Worm (Caenorhabditis elegans) whole organism, early embryonic: ENCODE data around the gene pbo-1.

ENCODE experiments used
- B0310.2 ChIP-seq: sonication (generic microtip); optimal IDR thresholded peaks from 2 replicates; lab custom pipeline; 2016; ENCODE audit warnings: mild to moderate bottlenecking, missing genetic modification characterization, missing compliant biosample characterization
- F13C5.2 ChIP-seq: sonication (generic microtip); optimal IDR thresholded peaks from 2 replicates; lab custom pipeline; 2017; ENCODE audit warnings: mild to moderate bottlenecking, missing genetic modification characterization, inconsistent platforms, missing compliant biosample characterization
- aly-1 ChIP-seq: sonication (generic microtip); optimal IDR thresholded peaks from 2 replicates; lab custom pipeline; 2016; ENCODE audit warnings: missing genetic modification characterization, missing compliant biosample characterization
- ama-1 ChIP-seq: fragments of 150-350 bp; optimal IDR thresholded peaks from 2 replicates; lab custom pipeline; 2014
- ceh-13 ChIP-seq: fragments of 200-800 bp; sonication (Bioruptor generic); optimal IDR thresholded peaks from 2 replicates; lab custom pipeline; 2018; ENCODE audit warnings: mild to moderate bottlenecking, missing genetic modification characterization, missing compliant biosample characterization
- ceh-36 ChIP-seq: sonication (generic microtip); optimal IDR thresholded peaks from 2 replicates; lab custom pipeline; 2016; ENCODE audit warnings: missing genetic modification characterization, inconsistent platforms, missing compliant biosample characterization
- ets-7 ChIP-seq: sonication (generic microtip); optimal IDR thresholded peaks from 2 replicates; lab custom pipeline; 2016; ENCODE audit warnings: missing genotype, missing genetic modification characterization, missing compliant biosample characterization
- flt-1 ChIP-seq: fragments of 200-800 bp; sonication (Bioruptor generic); IDR thresholded peaks from 2 replicates; pipeline ENCODE4 v1.3.6; 2022; ENCODE audit warnings: missing genetic modification characterization, missing compliant biosample characterization
- hmbx-1 ChIP-seq: sonication (generic microtip); optimal IDR thresholded peaks from 2 replicates; lab custom pipeline; 2016; ENCODE audit warnings: mild to moderate bottlenecking, missing genetic modification characterization, missing compliant biosample characterization
- hmg-4 ChIP-seq: fragments of 200-800 bp; sonication (Bioruptor generic); optimal IDR thresholded peaks from 2 replicates; lab custom pipeline; 2018; ENCODE audit warnings: mild to moderate bottlenecking, missing genetic modification characterization, missing compliant biosample characterization
- hnd-1 ChIP-seq: sonication (generic microtip); optimal IDR thresholded peaks from 2 replicates; lab custom pipeline; 2016; ENCODE audit warnings: missing genetic modification characterization, missing compliant biosample characterization
- pes-1 ChIP-seq: fragments of 200-800 bp; sonication (Bioruptor generic); IDR thresholded peaks from 2 replicates; pipeline ENCODE4 v1.3.6; 2022; ENCODE audit warnings: missing genetic modification reagents, missing genetic modification characterization, missing compliant biosample characterization
- scrt-1 ChIP-seq: fragments of 200-800 bp; sonication (Bioruptor generic); IDR thresholded peaks from 2 replicates; pipeline ENCODE4 v1.3.6; 2022; ENCODE audit warnings: missing genetic modification characterization, missing compliant biosample characterization
- sea-1 ChIP-seq: fragments of 200-800 bp; sonication (Bioruptor generic); conservative IDR thresholded peaks from 2 replicates; pipeline ENCODE4 v1.3.6; 2022; ENCODE audit warnings: missing genetic modification characterization, missing compliant biosample characterization
- tbx-11 ChIP-seq: fragments of 200-800 bp; sonication (Bioruptor generic); IDR thresholded peaks from 2 replicates; pipeline ENCODE4 v1.3.6; 2022; ENCODE audit warnings: missing genetic modification characterization, missing compliant biosample characterization
- tbx-37 ChIP-seq: fragments of 200-800 bp; sonication (Bioruptor generic); conservative IDR thresholded peaks from 2 replicates; pipeline ENCODE4 v1.3.6; 2022; ENCODE audit warnings: missing genetic modification reagents, missing genetic modification characterization, missing compliant biosample characterization
- tra-4 ChIP-seq: sonication (generic microtip); optimal IDR thresholded peaks from 2 replicates; lab custom pipeline; 2017; ENCODE audit warnings: missing genetic modification characterization, missing compliant biosample characterization

pbo-1 gene

ce11 chrIII:2686064-2686463 lies at the start of gene pbo-1, which contains the start of the genes Y71H2AL.2 and Y71H2AL.4:
Gene pbo-1, minus strand, starts transcription at chrIII:2686463.
Gene Y71H2AL.2, plus strand, starts transcription at chrIII:2686364.
Gene Y71H2AL.4, plus strand, starts transcription at chrIII:2686408.
- TF ChIP-seq hmbx-1 = no peak

DNA sequence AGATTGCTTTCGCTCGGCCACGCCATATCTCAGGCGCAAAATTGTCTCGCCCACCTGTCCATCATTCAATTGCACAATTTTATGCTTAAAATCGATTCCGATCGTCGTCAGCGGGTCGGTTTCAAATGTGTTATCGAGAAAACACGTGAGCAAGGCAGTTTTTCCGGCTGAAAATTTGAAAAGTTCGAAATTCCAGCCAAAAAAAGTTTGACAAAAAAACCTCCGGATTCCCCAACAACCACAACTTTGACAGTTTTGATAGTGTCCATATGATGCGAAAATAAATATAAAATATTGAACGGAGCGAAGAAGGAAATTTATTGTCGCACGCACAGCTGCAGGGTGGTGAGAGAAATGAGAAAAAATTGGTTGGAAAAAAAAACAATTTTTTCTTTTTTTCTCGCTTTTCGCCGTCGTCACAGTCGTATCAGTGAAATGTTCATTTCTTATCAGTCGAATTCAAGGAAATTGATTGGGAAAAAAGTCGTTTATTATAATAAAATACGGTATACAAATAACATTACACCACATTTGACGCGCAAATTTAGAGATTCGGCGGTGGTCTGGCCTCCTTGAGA lies 47.4 kb upstream of the pbo-1 start, which contains the start of gene Y71H2AM.12:
TSS of gene Y71H2AM.12 (minus strand) at position 486 of the 578 bp plus-strand sequence.
- no peak for TF ChIP-seq ceh-13 (GFP tag; lab: Kevin White, UChicago)
- no peak for TF ChIP-seq B0310.2 (tag; lab: Kevin White, UChicago)
- TF ChIP-seq ets-7 (tag; lab: Kevin White, UChicago) = no peak
- TF ChIP-seq ama-1 (lab: Kevin White, UChicago) = no peak
- no peak for TF ChIP-seq flt-1 (GFP tag; lab: Robert Waterston, UW)
- TF ChIP-seq hmg-4 = no peak
- no peak for TF ChIP-seq hmbx-1
- no peak for TF ChIP-seq tbx-37 (GFP tag; lab: Robert Waterston, UW)
- no peak for TF ChIP-seq tbx-11 (GFP tag; lab: Robert Waterston, UW)
- TF ChIP-seq sea-1 (GFP tag; lab: Robert Waterston, UW) = no peak
- no peak for TF ChIP-seq pes-1
- no peak for TF ChIP-seq aly-1 (tag; lab: Kevin White, UChicago)
- no peak for TF ChIP-seq hnd-1 (tag; lab: Kevin White, UChicago)
- TF ChIP-seq scrt-1 (GFP tag; lab: Robert Waterston, UW) = no peak
- no peak for TF ChIP-seq tra-4 (tag; lab: Kevin White, UChicago)
- TF ChIP-seq ceh-36 (tag; lab: Kevin White, UChicago) = no peak

ce11 chrIII:2725221-2726203 lies 39.2 kb upstream of the pbo-1 start, which contains the start of gene cosa-1:
Gene cosa-1, plus strand, starts transcription at chrIII:2726116.
- TF ChIP-seq tra-4 (tag; lab: Kevin White, UChicago) = no peak
- no peak for TF ChIP-seq tbx-37 (GFP tag; lab: Robert Waterston, UW)
- no peak for TF ChIP-seq ama-1 (lab: Kevin White, UChicago)
- no peak for TF ChIP-seq hmbx-1
- no peak for TF ChIP-seq hnd-1 (tag; lab: Kevin White, UChicago)
- TF ChIP-seq B0310.2 (tag; lab: Kevin White, UChicago) = no peak
- TF ChIP-seq tbx-11 (GFP tag; lab: Robert Waterston, UW) = no peak

ce11 chrIII:2724992-2725220 lies 38.6 kb upstream of the pbo-1 start, which contains the start of gene Y71H2AM.11:
Gene Y71H2AM.11, minus strand, starts transcription at chrIII:2725092.
- no peak for TF ChIP-seq pes-1

DNA sequence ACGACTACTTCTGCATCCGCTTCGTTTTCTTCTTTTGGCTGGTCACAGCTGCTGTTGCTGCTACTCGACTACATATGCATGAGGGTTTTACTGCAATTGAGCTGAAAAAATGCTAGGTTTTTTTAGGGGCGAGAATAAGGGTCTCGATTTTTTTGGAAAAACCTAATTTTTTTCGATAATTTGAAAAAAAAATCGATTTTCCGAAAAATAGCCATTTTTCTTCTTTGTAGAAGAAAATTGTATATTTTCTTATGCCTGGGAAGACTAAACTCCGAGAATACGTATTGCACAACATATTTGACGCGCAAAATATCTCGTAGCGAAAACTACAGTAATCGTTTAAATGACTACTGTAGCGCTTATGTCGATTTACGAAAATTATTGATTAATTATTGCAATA lies 30.3 kb upstream of the pbo-1 start, which contains the start of gene tmem-132:
TSS of gene tmem-132 (minus strand) at position 101 of the 400 bp plus-strand sequence.
- no peak for TF ChIP-seq ets-7 (tag; lab: Kevin White, UChicago)
- TF ChIP-seq B0310.2 (tag; lab: Kevin White, UChicago) = no peak
- no peak for TF ChIP-seq ama-1 (lab: Kevin White, UChicago)
- no peak for TF ChIP-seq aly-1 (tag; lab: Kevin White, UChicago)
- TF ChIP-seq flt-1 (GFP tag; lab: Robert Waterston, UW) = no peak
- no peak for TF ChIP-seq ceh-36 (tag; lab: Kevin White, UChicago)
- no peak for TF ChIP-seq sea-1 (GFP tag; lab: Robert Waterston, UW)
- TF ChIP-seq ceh-13 (GFP tag; lab: Kevin White, UChicago) = no peak
- TF ChIP-seq F13C5.2 (tag; lab: Kevin White, UChicago) = no peak
- no peak for TF ChIP-seq hmg-4
- TF ChIP-seq hmbx-1 = no peak
- no peak for TF ChIP-seq hnd-1 (tag; lab: Kevin White, UChicago)
- no peak for TF ChIP-seq tbx-37 (GFP tag; lab: Robert Waterston, UW)
- TF ChIP-seq tra-4 (tag; lab: Kevin White, UChicago) = no peak
- TF ChIP-seq scrt-1 (GFP tag; lab: Robert Waterston, UW) = no peak
- TF ChIP-seq tbx-11 (GFP tag; lab: Robert Waterston, UW) = no peak
- TF ChIP-seq pes-1 = no peak

- no peak for TF ChIP-seq flt-1 (GFP tag; lab: Robert Waterston, UW)
- TF ChIP-seq pes-1 = 0 out of 2 replicates have a peak, but pooled peaks have one; percentile 10
Observed at ce11 chrIII:2711527-2711926, 25.3 kb upstream of the pbo-1 start.

DNA sequence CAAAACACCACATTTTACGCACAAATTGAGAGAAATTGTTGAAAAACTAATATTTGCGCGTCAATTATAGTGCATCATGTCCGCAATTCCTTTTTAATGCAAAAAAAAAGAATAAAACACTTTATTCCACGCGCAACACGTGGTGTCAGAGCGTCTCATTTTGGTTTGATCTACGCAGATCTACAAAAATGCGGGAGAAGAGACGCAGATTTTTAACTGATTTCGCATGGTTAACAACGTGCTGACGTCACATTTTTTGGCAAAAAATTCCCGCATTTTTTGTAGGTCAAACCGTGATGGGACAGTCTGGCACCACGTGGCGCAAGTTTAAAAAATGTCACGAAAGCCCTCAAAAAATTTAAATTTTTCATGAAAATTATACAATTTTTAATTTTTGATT lies 23.9 kb upstream of the pbo-1 start:
- TF ChIP-seq hnd-1 (tag; lab: Kevin White, UChicago) (no peak), hmbx-1 (no peak)

ce11 chrIII:2700637-2701036 lies 14.4 kb upstream of the pbo-1 start, which contains the start of gene set-27:
Gene set-27, plus strand, starts transcription at chrIII:2700937.
- no peak for TF ChIP-seq ceh-13 (GFP tag; lab: Kevin White, UChicago)
- no peak for TF ChIP-seq tbx-37 (GFP tag; lab: Robert Waterston, UW)
- TF ChIP-seq tra-4 (tag; lab: Kevin White, UChicago) = no peak
- no peak for TF ChIP-seq sea-1 (GFP tag; lab: Robert Waterston, UW)
- TF ChIP-seq ama-1 (lab: Kevin White, UChicago) = no peak
- TF ChIP-seq hmbx-1 = no peak
- TF ChIP-seq pes-1 = no peak
- TF ChIP-seq ceh-36 (tag; lab: Kevin White, UChicago) = no peak
- TF ChIP-seq aly-1 (tag; lab: Kevin White, UChicago) = no peak
- no peak for TF ChIP-seq flt-1 (GFP tag; lab: Robert Waterston, UW)
- no peak for TF ChIP-seq scrt-1 (GFP tag; lab: Robert Waterston, UW)
- no peak for TF ChIP-seq ets-7 (tag; lab: Kevin White, UChicago)
- TF ChIP-seq hnd-1 (tag; lab: Kevin White, UChicago) = no peak
- no peak for TF ChIP-seq tbx-11 (GFP tag; lab: Robert Waterston, UW)
